Fruit fly (Drosophila melanogaster): Measurements from ENCODE around the gene PolA2.

The PolA2 gene

dm6 chr3R:27281022-27281810 is 42.3 kb downstream of the PolA2 start (continued):
- peak; percentile 97 for TF ChIP-seq dysf (GFP tag; IDR thresholded peaks at IDR 0.05)
- TF ChIP-seq Lpt (GFP tag; optimal IDR thresholded peaks at IDR 0.05) = no peak
- TF ChIP-seq CG12299 (tag; optimal IDR thresholded peaks at IDR 0.05) = peak; percentile 88
- TF ChIP-seq sima (GFP tag; optimal IDR thresholded peaks at IDR 0.05) = peak; percentile 64
- peak; percentile 98 for TF ChIP-seq slbo (GFP tag; IDR thresholded peaks at IDR 0.05)
- TF ChIP-seq Sox100B (GFP tag; optimal IDR thresholded peaks at IDR 0.05) = peak; percentile 84
- TF ChIP-seq gem (tag; optimal IDR thresholded peaks at IDR 0.05) = peak; percentile 97
- TF ChIP-seq CG1602 (GFP tag; optimal IDR thresholded peaks at IDR 0.05) = peak; percentile 91
- TF ChIP-seq CG31441 (GFP tag; IDR thresholded peaks at IDR 0.05) = peak; percentile 82
- TF ChIP-seq vnd (GFP tag; IDR thresholded peaks at IDR 0.05; ENCODE audit: partially characterized antibody) = peak; percentile 59; the same call in 2 of the 3 replicates
- TF ChIP-seq nau (GFP tag; optimal IDR thresholded peaks at IDR 0.05) = peak; percentile 91
- peak; percentile 68 for TF ChIP-seq CG14965 (GFP tag; optimal IDR thresholded peaks at IDR 0.05; ENCODE audit: borderline replicate concordance)
- peak; percentile 86 for TF ChIP-seq tap (tag; optimal IDR thresholded peaks at IDR 0.05)
- TF ChIP-seq CG18011 (GFP tag; optimal IDR thresholded peaks at IDR 0.05) = peak; percentile 87
- peak; percentile 97 for TF ChIP-seq Fer1 (GFP tag; optimal IDR thresholded peaks at IDR 0.05)
- peak; percentile 82 for TF ChIP-seq GATAe (GFP tag; conservative IDR thresholded peaks at IDR 0.05)
- TF ChIP-seq Dll (GFP tag; IDR thresholded peaks at IDR 0.05; ENCODE audit: partially characterized antibody) = peak; percentile 29; the same call in 1 of the 4 replicates
- TF ChIP-seq Spps (tag; optimal IDR thresholded peaks at IDR 0.05) = peak; percentile 77
- TF ChIP-seq hb (GFP tag; IDR thresholded peaks at IDR 0.05; ENCODE audit: partially characterized antibody) = 0 out of 3 replicates have a peak, but pooled peaks have one; percentile 54
- peak; percentile 96 for TF ChIP-seq CG11456 (GFP tag; IDR thresholded peaks at IDR 0.05)
- TF ChIP-seq nom (GFP tag; optimal IDR thresholded peaks at IDR 0.05) = peak; percentile 88
- peak; percentile 67 for TF ChIP-seq twi (tag; optimal IDR thresholded peaks at IDR 0.05)
- TF ChIP-seq Ssrp (tag; optimal IDR thresholded peaks at IDR 0.05) = peak; percentile 91
- TF ChIP-seq sr (GFP tag; IDR thresholded peaks at IDR 0.05) = peak; percentile 90
- TF ChIP-seq CG17912 (GFP tag; optimal IDR thresholded peaks at IDR 0.05) = peak; percentile 30
- peak; percentile 97 for TF ChIP-seq CG32772 (GFP tag; IDR thresholded peaks at IDR 0.05)
- peak; percentile 96 for TF ChIP-seq Atf6 (GFP tag; IDR thresholded peaks at IDR 0.05)
- no peak; the same call in 1 of the 2 replicates for TF ChIP-seq dan (GFP tag; IDR thresholded peaks at IDR 0.05)
- TF ChIP-seq gt (GFP tag; IDR thresholded peaks at IDR 0.05) = peak; percentile 90
- TF ChIP-seq Fer2 (tag; optimal IDR thresholded peaks at IDR 0.05) = peak; percentile 72
- peak; percentile 96 for TF ChIP-seq zfh2 (GFP tag; optimal IDR thresholded peaks at IDR 0.05)
- TF ChIP-seq Bgb (GFP tag; IDR thresholded peaks at IDR 0.05; ENCODE audit: partially characterized antibody) = peak; percentile 82
- TF ChIP-seq hth (optimal IDR thresholded peaks at IDR 0.05) = no peak
- TF ChIP-seq CG3407 (GFP tag; optimal IDR thresholded peaks at IDR 0.05) = peak; percentile 91
- peak; percentile 89 for TF ChIP-seq Hr3 (GFP tag; optimal IDR thresholded peaks at IDR 0.05)
- TF ChIP-seq gcm (GFP tag; optimal IDR thresholded peaks at IDR 0.05) = peak; percentile 90
- TF ChIP-seq Hr39 (optimal IDR thresholded peaks at IDR 0.05) = no peak
- peak; percentile 97 for TF ChIP-seq CG11695 (GFP tag; IDR thresholded peaks at IDR 0.05)
- TF ChIP-seq slou (GFP tag; optimal IDR thresholded peaks at IDR 0.05) = peak; percentile 75
- TF ChIP-seq YL-1 (GFP tag; optimal IDR thresholded peaks at IDR 0.05) = peak; percentile 89
- TF ChIP-seq Camta (GFP tag; optimal IDR thresholded peaks at IDR 0.05) = peak; percentile 87
- TF ChIP-seq CG14860 (GFP tag; IDR thresholded peaks at IDR 0.05; ENCODE audit: partially characterized antibody) = peak; percentile 63
- TF ChIP-seq sc (optimal IDR thresholded peaks at IDR 0.05) = no peak
- peak; percentile 90 for TF ChIP-seq sc (GFP tag; optimal IDR thresholded peaks at IDR 0.05)
- TF ChIP-seq CG9876 (GFP tag; optimal IDR thresholded peaks at IDR 0.05) = peak; percentile 90
- TF ChIP-seq Mes4 (GFP tag; optimal IDR thresholded peaks at IDR 0.05) = peak; percentile 92
- TF ChIP-seq D (optimal IDR thresholded peaks at IDR 0.05) = no peak
- peak; percentile 88 for TF ChIP-seq D (GFP tag; optimal IDR thresholded peaks at IDR 0.05)
- TF ChIP-seq Abd-B (GFP tag; optimal IDR thresholded peaks at IDR 0.05) = peak; percentile 90
- peak; percentile 94 for TF ChIP-seq az2 (GFP tag; optimal IDR thresholded peaks at IDR 0.05)

Data from whole organism, embryonic.